Fruit fly (Drosophila melanogaster) whole organism, embryonic: ENCODE data around the gene CG7714.

Experiments used
- Aef1 ChIP-seq: fragments of 200-800 bp; sonication (Bioruptor generic); IDR thresholded peaks from 3 replicates; pipeline ENCODE4 v1.3.6; 2022; ENCODE audit warnings: missing biosample characterization, missing genetic modification characterization
- Asciz ChIP-seq: fragments of 200-800 bp; sonication (Bioruptor generic); optimal IDR thresholded peaks from 2 replicates; lab custom pipeline; 2017; ENCODE audit warnings: missing biosample characterization, mild to moderate bottlenecking, missing genetic modification characterization, missing genetic modification reagents
- BEAF-32 ChIP-seq: fragments of 200-800 bp; sonication (Bioruptor generic); optimal IDR thresholded peaks from 3 replicates; lab custom pipeline; 2017; ENCODE audit warnings: missing biosample characterization, missing genetic modification characterization, mild to moderate bottlenecking, moderate library complexity, missing genetic modification reagents
- CG10959 ChIP-seq: fragments of 200-800 bp; sonication (Bioruptor generic); IDR thresholded peaks from 2 replicates; pipeline ENCODE4 v1.3.6; 2022; ENCODE audit warnings: missing biosample characterization, missing genetic modification characterization
- CG11247 ChIP-seq: fragments of 200-800 bp; sonication (Bioruptor generic); IDR thresholded peaks from 2 replicates; pipeline ENCODE4 v1.3.6; 2022; ENCODE audit warnings: missing biosample characterization, missing genetic modification characterization
- CG11398 ChIP-seq: fragments of 200-800 bp; sonication (Bioruptor generic); optimal IDR thresholded peaks from 2 replicates; lab custom pipeline; 2016; ENCODE audit warnings: missing biosample characterization, missing genetic modification characterization
- CG11504 ChIP-seq: fragments of 200-800 bp; sonication (Bioruptor generic); optimal IDR thresholded peaks from 3 replicates; lab custom pipeline; 2019; ENCODE audit warnings: missing biosample characterization, mild to moderate bottlenecking, missing genetic modification characterization, moderate library complexity
- CG12219 ChIP-seq: fragments of 200-800 bp; sonication (Bioruptor generic); optimal IDR thresholded peaks from 3 replicates; lab custom pipeline; 2018; ENCODE audit warnings: missing biosample characterization, mild to moderate bottlenecking, missing genetic modification characterization
- CG13287 ChIP-seq: fragments of 200-800 bp; sonication (Bioruptor generic); IDR thresholded peaks from 2 replicates; pipeline ENCODE4 v1.3.6; 2022; ENCODE audit warnings: missing biosample characterization, missing genetic modification characterization; ENCODE audit not compliant: partially characterized antibody
- CG15011 ChIP-seq: fragments of 200-800 bp; sonication (Bioruptor generic); optimal IDR thresholded peaks from 3 replicates; lab custom pipeline; 2018; ENCODE audit warnings: missing biosample characterization, mild to moderate bottlenecking, missing genetic modification characterization
- CG1647 ChIP-seq: fragments of 200-800 bp; sonication (Bioruptor generic); optimal IDR thresholded peaks from 3 replicates; lab custom pipeline; 2016; ENCODE audit warnings: missing biosample characterization, missing genetic modification characterization
- CG16863 ChIP-seq: fragments of 200-800 bp; sonication (Bioruptor generic); optimal IDR thresholded peaks from 3 replicates; lab custom pipeline; 2016; ENCODE audit warnings: missing biosample characterization, missing genetic modification characterization
- CG17568 ChIP-seq: fragments of 200-800 bp; sonication (Bioruptor generic); optimal IDR thresholded peaks from 2 replicates; lab custom pipeline; 2018; ENCODE audit warnings: missing biosample characterization, mild to moderate bottlenecking, missing genetic modification characterization, moderate library complexity
- CG2199 ChIP-seq: fragments of 200-800 bp; sonication (Bioruptor generic); IDR thresholded peaks from 3 replicates; pipeline ENCODE4 v1.3.6; 2022; ENCODE audit warnings: missing biosample characterization, missing genetic modification characterization
- CG2712 ChIP-seq: fragments of 200-800 bp; optimal IDR thresholded peaks from 3 replicates; lab custom pipeline; 2019; ENCODE audit warnings: missing biosample characterization, mild to moderate bottlenecking, missing genetic modification characterization, moderate library complexity
- CG2889 ChIP-seq: fragments of 200-800 bp; sonication (Bioruptor generic); IDR thresholded peaks from 3 replicates; pipeline ENCODE4 v1.3.6; 2022; ENCODE audit warnings: missing biosample characterization, missing genetic modification characterization
- CG31365 ChIP-seq: fragments of 200-800 bp; sonication (Bioruptor generic); optimal IDR thresholded peaks from 2 replicates; lab custom pipeline; 2018; ENCODE audit warnings: missing biosample characterization, mild to moderate bottlenecking, missing genetic modification characterization
- CG3995 ChIP-seq: fragments of 200-800 bp; sonication (Bioruptor generic); optimal IDR thresholded peaks from 3 replicates; lab custom pipeline; 2016; ENCODE audit warnings: missing biosample characterization, missing genetic modification characterization
- CG6683 ChIP-seq: fragments of 200-800 bp; sonication (Bioruptor generic); optimal IDR thresholded peaks from 2 replicates; lab custom pipeline; 2017; ENCODE audit warnings: missing biosample characterization, mild to moderate bottlenecking, missing genetic modification characterization, missing genetic modification reagents
- CG7372 ChIP-seq: fragments of 200-800 bp; sonication (Bioruptor generic); IDR thresholded peaks from 2 replicates; pipeline ENCODE4 v1.3.6; 2022; ENCODE audit warnings: missing biosample characterization, missing genetic modification characterization
- CG7786 ChIP-seq: fragments of 200-800 bp; sonication (Bioruptor generic); optimal IDR thresholded peaks from 2 replicates; lab custom pipeline; 2016; ENCODE audit warnings: missing biosample characterization, missing genetic modification characterization
- CG9437 ChIP-seq: fragments of 200-800 bp; sonication (Bioruptor generic); optimal IDR thresholded peaks from 2 replicates; lab custom pipeline; 2018; ENCODE audit warnings: missing biosample characterization, mild to moderate bottlenecking, missing genetic modification characterization
- CTCF ChIP-seq: fragments of 200-800 bp; sonication (Bioruptor generic); optimal IDR thresholded peaks from 2 replicates; lab custom pipeline; 2017; ENCODE audit warnings: missing biosample characterization, mild to moderate bottlenecking, missing genetic modification characterization, moderate library complexity
- CoRest ChIP-seq: fragments of 200-800 bp; sonication (Bioruptor generic); optimal IDR thresholded peaks from 3 replicates; lab custom pipeline; 2018; ENCODE audit warnings: missing biosample characterization, mild to moderate bottlenecking, missing genetic modification characterization, moderate library complexity
- Doc3 ChIP-seq: fragments of 200-800 bp; sonication (Bioruptor generic); IDR thresholded peaks from 3 replicates; pipeline ENCODE4 v1.3.6; 2022; ENCODE audit warnings: missing biosample characterization, missing genetic modification characterization; ENCODE audit not compliant: partially characterized antibody
- Dref ChIP-seq: fragments of 200-800 bp; sonication (Bioruptor generic); IDR thresholded peaks from 2 replicates; pipeline ENCODE4 v1.3.6; 2022; ENCODE audit warnings: missing biosample characterization, missing genetic modification characterization
- Fer1 ChIP-seq: fragments of 200-800 bp; sonication (Bioruptor generic); optimal IDR thresholded peaks from 2 replicates; lab custom pipeline; 2017; ENCODE audit warnings: missing biosample characterization, mild to moderate bottlenecking, missing genetic modification characterization
- Hr78 ChIP-seq, 2 experiments: fragments of 200-800 bp in 1 of 2; fragments of >200 bp in 1 of 2; sonication (Bioruptor generic) in 1 of 2; optimal IDR thresholded peaks; 2 replicates each; lab custom pipeline; 2017 to 2019; ENCODE audit warnings: missing biosample characterization in 2 of 2, missing genetic modification characterization in 2 of 2, mild to moderate bottlenecking in 1 of 2, moderate library complexity in 1 of 2
- NC2α ChIP-seq: fragments of 200-800 bp; sonication (Bioruptor generic); optimal IDR thresholded peaks from 2 replicates; lab custom pipeline; 2016; ENCODE audit warnings: missing biosample characterization, missing genetic modification characterization
- NFAT ChIP-seq: fragments of 200-800 bp; sonication (Bioruptor generic); IDR thresholded peaks from 2 replicates; pipeline ENCODE4 v1.3.6; 2022; ENCODE audit warnings: missing biosample characterization, missing genetic modification characterization
- Opbp ChIP-seq: fragments of 200-800 bp; sonication (Bioruptor generic); IDR thresholded peaks from 3 replicates; pipeline ENCODE4 v1.3.6; 2022; ENCODE audit warnings: missing biosample characterization, missing genetic modification characterization; ENCODE audit not compliant: partially characterized antibody
- PHDP ChIP-seq: fragments of 200-800 bp; sonication (Bioruptor generic); optimal IDR thresholded peaks from 3 replicates; lab custom pipeline; 2018; ENCODE audit warnings: missing biosample characterization, mild to moderate bottlenecking, missing genetic modification characterization, moderate library complexity
- Rx ChIP-seq: fragments of 200-800 bp; sonication (Bioruptor generic); IDR thresholded peaks from 2 replicates; pipeline ENCODE4 v1.3.6; 2022; ENCODE audit warnings: missing biosample characterization, missing genetic modification characterization
- ac ChIP-seq: fragments of 200-800 bp; sonication (Bioruptor generic); optimal IDR thresholded peaks from 3 replicates; lab custom pipeline; 2017; ENCODE audit warnings: missing biosample characterization, mild to moderate bottlenecking, missing genetic modification characterization
- az2 ChIP-seq: fragments of 200-800 bp; sonication (Bioruptor generic); optimal IDR thresholded peaks from 3 replicates; lab custom pipeline; 2016; ENCODE audit warnings: missing biosample characterization, missing genetic modification characterization
- bcd ChIP-seq: fragments of 200-800 bp; sonication (Bioruptor generic); optimal IDR thresholded peaks from 2 replicates; lab custom pipeline; 2017; ENCODE audit warnings: missing biosample characterization, mild to moderate bottlenecking, missing genetic modification characterization
- chn ChIP-seq: fragments of 200-800 bp; sonication (Bioruptor generic); optimal IDR thresholded peaks from 2 replicates; lab custom pipeline; 2016; ENCODE audit warnings: missing biosample characterization, missing genetic modification characterization
- dimm ChIP-seq: fragments of 200-800 bp; sonication (Bioruptor generic); IDR thresholded peaks from 2 replicates; pipeline ENCODE4 v1.3.6; 2022; ENCODE audit warnings: missing biosample characterization, missing genetic modification characterization
- ems ChIP-seq: fragments of 200-800 bp; sonication (Bioruptor generic); optimal IDR thresholded peaks from 3 replicates; lab custom pipeline; 2016; ENCODE audit warnings: missing biosample characterization, missing genetic modification characterization
- ewg ChIP-seq: fragments of 200-800 bp; sonication (Bioruptor generic); optimal IDR thresholded peaks from 3 replicates; lab custom pipeline; 2017; ENCODE audit warnings: mild to moderate bottlenecking, missing biosample characterization, missing genetic modification reagents, missing genetic modification characterization
- gce ChIP-seq: fragments of 200-800 bp; sonication (Bioruptor generic); IDR thresholded peaks from 3 replicates; pipeline ENCODE4 v1.3.6; 2022; ENCODE audit warnings: missing biosample characterization, missing genetic modification characterization
- grn ChIP-seq: fragments of 200-800 bp; sonication (Bioruptor generic); optimal IDR thresholded peaks from 3 replicates; lab custom pipeline; 2017; ENCODE audit warnings: missing biosample characterization, missing genetic modification characterization
- hth ChIP-seq: fragments of >200 bp; optimal IDR thresholded peaks from 2 replicates; lab custom pipeline; 2017; ENCODE audit warnings: inconsistent platforms
- odd ChIP-seq: fragments of 200-800 bp; sonication (Bioruptor generic); optimal IDR thresholded peaks from 2 replicates; lab custom pipeline; 2017; ENCODE audit warnings: missing biosample characterization, mild to moderate bottlenecking, missing genetic modification characterization
- phol ChIP-seq: fragments of 200-800 bp; sonication (Bioruptor generic); optimal IDR thresholded peaks from 3 replicates; lab custom pipeline; 2018; ENCODE audit warnings: missing biosample characterization, mild to moderate bottlenecking, missing genetic modification characterization, moderate library complexity
- scrt ChIP-seq: fragments of 200-800 bp; sonication (Bioruptor generic); optimal IDR thresholded peaks from 2 replicates; lab custom pipeline; 2018; ENCODE audit warnings: missing biosample characterization, mild to moderate bottlenecking, missing genetic modification characterization, moderate library complexity
- ssp ChIP-seq: fragments of 200-800 bp; sonication (Bioruptor generic); IDR thresholded peaks from 2 replicates; pipeline ENCODE4 v1.3.6; 2022; ENCODE audit warnings: missing biosample characterization, missing genetic modification characterization
- trh ChIP-seq: fragments of 200-800 bp; sonication (Bioruptor generic); optimal IDR thresholded peaks from 2 replicates; lab custom pipeline; 2016; ENCODE audit warnings: missing biosample characterization, missing genetic modification characterization
- unpg ChIP-seq: fragments of 200-800 bp; sonication (Bioruptor generic); optimal IDR thresholded peaks from 3 replicates; lab custom pipeline; 2018; ENCODE audit warnings: missing biosample characterization, mild to moderate bottlenecking, missing genetic modification characterization, moderate library complexity

Gene CG7714

DNA sequence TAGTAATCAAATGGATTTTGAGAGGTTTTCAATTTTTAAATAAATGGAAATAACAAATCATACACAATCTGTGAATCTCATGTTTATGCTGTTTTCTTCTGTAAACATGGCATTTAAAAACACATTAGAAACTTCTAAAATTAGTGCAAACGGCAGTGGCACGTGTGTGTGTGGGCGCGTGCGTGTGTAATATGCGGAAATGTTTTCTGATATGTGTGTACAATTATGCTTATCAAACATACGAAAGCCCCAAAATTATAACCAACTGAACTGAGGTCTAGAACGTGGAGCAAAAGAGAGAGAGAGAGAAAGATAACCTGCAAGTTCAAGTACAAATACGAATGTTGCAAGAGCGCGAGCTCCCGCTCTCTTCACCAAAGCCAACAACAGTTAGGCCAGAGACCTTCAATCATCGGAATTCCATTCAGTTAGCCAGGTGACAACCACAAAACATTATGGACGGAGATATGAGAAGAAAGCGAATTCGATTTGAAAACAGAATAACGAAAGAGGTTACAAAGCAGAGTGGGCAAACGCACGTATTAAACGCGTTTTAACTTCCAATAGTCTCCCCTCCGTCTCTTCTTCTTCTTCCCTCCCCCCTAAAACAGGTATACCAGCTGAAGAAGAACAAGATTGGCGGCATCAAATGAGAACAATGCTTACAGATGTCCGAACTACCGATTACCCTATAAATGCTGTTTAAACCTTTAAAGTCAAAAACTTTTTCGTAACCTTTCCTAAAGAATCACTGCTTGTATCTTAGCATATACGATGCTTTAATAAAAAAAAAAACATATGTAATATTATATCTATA, 15.0 kb upstream of the CG7714 start (continued):
- TF ChIP-seq dimm (GFP tag; lab: Robert Waterston, UW) (peak; percentile 78), hth (no peak), Hr78 (GFP tag; optimal IDR thresholded peaks at IDR 0.05; lab: Kevin White, UChicago) (peak in 1 of 2 experiments; percentile 79), CG7372 (GFP tag; lab: Robert Waterston, UW) (peak; percentile 98), Opbp (no peak), trh (GFP tag; lab: Kevin White, UChicago) (peak; percentile 82), CG11398 (peak; percentile 43), ac (peak; percentile 45), Fer1 (GFP tag; lab: Kevin White, UChicago) (peak; percentile 97), PHDP (peak; percentile 97), BEAF-32 (peak; percentile 7), NFAT (peak; percentile 97), CG10959 (GFP tag; lab: Robert Waterston, UW) (peak; percentile 92), gce (peak; percentile 91), Asciz (peak; percentile 96), CG1647 (GFP tag; lab: Kevin White, UChicago) (peak; percentile 93), phol (peak; percentile 95), CG13287 (GFP tag; lab: Robert Waterston, UW) (no peak; the same call in 1 of the 2 replicates), CoRest (peak; percentile 98), ems (GFP tag; lab: Kevin White, UChicago) (peak; percentile 83), Aef1 (GFP tag; lab: Robert Waterston, UW) (peak; percentile 97), CG11504 (peak; percentile 97), CG11247 (GFP tag; lab: Robert Waterston, UW) (peak; percentile 96), bcd (peak; percentile 97), az2 (GFP tag; lab: Kevin White, UChicago) (peak; percentile 94), odd (GFP tag; lab: Kevin White, UChicago) (peak; percentile 91), CG17568 (GFP tag; lab: Kevin White, UChicago) (peak; percentile 93), Dref (GFP tag; lab: Robert Waterston, UW) (peak; percentile 41), ewg (peak; percentile 88), CG15011 (GFP tag; lab: Kevin White, UChicago) (peak; percentile 94), grn (GFP tag; lab: Kevin White, UChicago) (no peak), chn (peak; percentile 90), ssp (GFP tag; lab: Robert Waterston, UW) (peak; percentile 90), CG3995 (GFP tag; lab: Kevin White, UChicago) (peak; percentile 78), CG2712 (tag; lab: Kevin White, UChicago) (peak; percentile 97), CG7786 (peak; percentile 86), unpg (peak; percentile 96), CG6683 (GFP tag; lab: Kevin White, UChicago) (peak; percentile 92), CG9437 (GFP tag; lab: Kevin White, UChicago) (peak; percentile 91), scrt (GFP tag; lab: Kevin White, UChicago) (peak; percentile 95), NC2α (GFP tag; lab: Kevin White, UChicago) (peak; percentile 20), CG2199 (GFP tag; lab: Robert Waterston, UW) (peak; percentile 80; the same call in 2 of the 3 replicates), Doc3 (GFP tag; lab: Robert Waterston, UW) (no peak), CTCF (peak; percentile 64), CG31365 (peak; percentile 84), CG12219 (GFP tag; lab: Kevin White, UChicago) (peak; percentile 94), CG16863 (GFP tag; lab: Kevin White, UChicago) (peak; percentile 74), CG2889 (GFP tag; lab: Robert Waterston, UW) (peak; percentile 95), Rx (GFP tag; lab: Robert Waterston, UW) (peak; percentile 90)
